Fruit fly (Drosophila melanogaster): Measurements from ENCODE around the gene z.

z gene

dm6 chrX:2461421-2462393, 14.1 kb downstream of the z start (continued):
- TF ChIP-seq CG18764 (GFP tag; optimal IDR thresholded peaks at IDR 0.05) (no peak), wek (GFP tag; optimal IDR thresholded peaks at IDR 0.05) (peak; percentile 31), ci (GFP tag; IDR thresholded peaks at IDR 0.05) (0 out of 3 replicates have a peak, but pooled peaks have one; percentile 18), bsh (GFP tag; optimal IDR thresholded peaks at IDR 0.05) (peak in 1 of 2 experiments; percentile 26), CG6654 (GFP tag; optimal IDR thresholded peaks at IDR 0.05) (no peak), phol (tag; optimal IDR thresholded peaks at IDR 0.05) (no peak), prd (optimal IDR thresholded peaks at IDR 0.05) (no peak), prd (GFP tag; IDR thresholded peaks at IDR 0.05) (no peak), row (GFP tag; IDR thresholded peaks at IDR 0.05) (0 out of 3 replicates have a peak, but pooled peaks have one; percentile 11), Sry-δ (GFP tag; optimal IDR thresholded peaks at IDR 0.05) (no peak), CG13894 (tag; optimal IDR thresholded peaks at IDR 0.05) (peak; percentile 1), CG15269 (tag; optimal IDR thresholded peaks at IDR 0.05) (no peak), Sox100B (GFP tag; optimal IDR thresholded peaks at IDR 0.05) (peak; percentile 3), CG16863 (GFP tag; optimal IDR thresholded peaks at IDR 0.05) (no peak), CG15601 (tag; optimal IDR thresholded peaks at IDR 0.05) (peak; percentile 31), grn (GFP tag; optimal IDR thresholded peaks at IDR 0.05) (peak; percentile 82), bowl (GFP tag; IDR thresholded peaks at IDR 0.05) (no peak), sim (GFP tag; IDR thresholded peaks at IDR 0.05) (no peak), Med (GFP tag) (peak; percentile 26), sqz (GFP tag; optimal IDR thresholded peaks at IDR 0.05) (no peak), sima (GFP tag; optimal IDR thresholded peaks at IDR 0.05) (no peak), nau (GFP tag; optimal IDR thresholded peaks at IDR 0.05) (no peak), CG42726 (GFP tag; IDR thresholded peaks at IDR 0.05; ENCODE audit: partially characterized antibody) (no peak), Opbp (GFP tag; IDR thresholded peaks at IDR 0.05; ENCODE audit: partially characterized antibody) (no peak), CG8924 (tag; optimal IDR thresholded peaks at IDR 0.05) (peak; percentile 2)

- TF ChIP-seq pros (GFP tag; optimal IDR thresholded peaks at IDR 0.05) (peak; percentile 1), CG1832 (GFP tag; optimal IDR thresholded peaks at IDR 0.05) (peak; percentile 27), gsb-n (tag; optimal IDR thresholded peaks at IDR 0.05) (peak; percentile 33), CG2712 (tag; optimal IDR thresholded peaks at IDR 0.05) (peak; percentile 18), Pdp1 (GFP tag; optimal IDR thresholded peaks at IDR 0.05) (peak in 1 of 2 experiments; percentile 3), Xrp1 (GFP tag; IDR thresholded peaks at IDR 0.05) (peak; percentile 17; the same call in 1 of the 2 replicates), dmrt99B (tag; optimal IDR thresholded peaks at IDR 0.05) (peak; percentile 1), bsh (GFP tag; optimal IDR thresholded peaks at IDR 0.05) (peak in 1 of 2 experiments; percentile 30), GATAe (GFP tag; conservative IDR thresholded peaks at IDR 0.05) (no peak), crol (GFP tag; IDR thresholded peaks at IDR 0.05) (peak; percentile 59), grau (tag; optimal IDR thresholded peaks at IDR 0.05) (peak; percentile 94), CG1603 (tag; optimal IDR thresholded peaks at IDR 0.05) (peak; percentile 13), kni (GFP tag; optimal IDR thresholded peaks at IDR 0.05) (peak; percentile 67), CG2678 (tag; optimal IDR thresholded peaks at IDR 0.05) (peak; percentile 9), sr (GFP tag; IDR thresholded peaks at IDR 0.05) (peak; percentile 81), CG14441 (GFP tag; IDR thresholded peaks at IDR 0.05) (0 out of 2 replicates have a peak, but pooled peaks have one; percentile 20), Med (GFP tag) (peak; percentile 51), dmrt11E (tag; optimal IDR thresholded peaks at IDR 0.05) (peak; percentile 3), gem (tag; optimal IDR thresholded peaks at IDR 0.05) (peak; percentile 14), CG6854 (GFP tag; optimal IDR thresholded peaks at IDR 0.05) (no peak), fd96Cb (tag; optimal IDR thresholded peaks at IDR 0.05) (peak; percentile 4), Hey (tag; optimal IDR thresholded peaks at IDR 0.05) (no peak), vvl (GFP tag; IDR thresholded peaks at IDR 0.05) (peak; percentile 73), row (GFP tag; IDR thresholded peaks at IDR 0.05) (peak; percentile 59)
Measured at dm6 chrX:2462919-2463544, 15.5 kb downstream of the z start.
